Fruit fly (Drosophila melanogaster) whole organism, pupa: ENCODE data around the gene CG5697.

Experiments used
- CG12605 ChIP-seq: fragments of 200-800 bp; sonication (Bioruptor generic); IDR thresholded peaks from 2 replicates; pipeline ENCODE4 v1.3.6; 2022; ENCODE audit warnings: missing biosample characterization, missing genetic modification characterization
- CG17806 ChIP-seq: fragments of 200-800 bp; sonication (Bioruptor generic); optimal IDR thresholded peaks from 2 replicates; lab custom pipeline; 2018; ENCODE audit warnings: missing biosample characterization, mild to moderate bottlenecking, missing genetic modification characterization, moderate library complexity
- CG32121 ChIP-seq: fragments of 200-800 bp; sonication (Bioruptor generic); IDR thresholded peaks from 2 replicates; pipeline ENCODE4 v1.3.6; 2022; ENCODE audit warnings: missing biosample characterization, missing genetic modification characterization
- CG34367 ChIP-seq: fragments of 200-800 bp; sonication (Bioruptor generic); optimal IDR thresholded peaks from 2 replicates; lab custom pipeline; 2018; ENCODE audit warnings: missing biosample characterization, mild to moderate bottlenecking, missing genetic modification characterization
- gl ChIP-seq: fragments of 200-800 bp; sonication (Bioruptor generic); optimal IDR thresholded peaks from 2 replicates; lab custom pipeline; 2018; ENCODE audit warnings: missing biosample characterization, mild to moderate bottlenecking, missing genetic modification characterization

DNA sequence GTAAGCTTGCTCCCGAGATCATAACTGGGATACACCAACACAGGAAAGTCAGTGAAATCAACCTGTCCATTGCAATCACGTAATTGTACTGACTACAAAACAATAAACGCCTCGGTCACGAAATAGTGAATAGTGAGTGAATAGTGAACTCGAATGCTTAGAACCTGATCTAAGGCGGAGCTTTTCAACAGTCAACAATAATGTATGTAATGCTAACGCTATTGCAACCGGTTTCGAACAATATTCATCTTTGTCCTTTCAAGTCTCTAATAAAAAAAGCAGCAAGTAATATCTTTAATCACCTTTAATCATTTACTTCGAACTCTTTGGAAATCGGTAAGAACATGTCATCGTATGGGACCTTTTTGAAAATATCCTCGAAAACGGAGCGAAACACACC, 30.0 kb downstream of the CG5697 start, which contains the start of gene CG31189:
- TF ChIP-seq CG32121, result no peak
- TF ChIP-seq CG34367 (tag; lab: Kevin White, UChicago), result no peak
- TF ChIP-seq gl, result no peak
- TF ChIP-seq CG12605 (GFP tag; lab: Robert Waterston, UW), result no peak
- no peak for TF ChIP-seq CG17806 (tag; lab: Kevin White, UChicago)
